Worm (Caenorhabditis elegans) whole organism, young adult: ENCODE measurements around the gene chtl-1.

ENCODE experiments used
- B0019.2 ChIP-seq: fragments of 200-800 bp; sonication (Bioruptor generic); conservative IDR thresholded peaks from 2 replicates; pipeline ENCODE4 v1.3.6; 2022; ENCODE audit warnings: missing genetic modification reagents, missing genetic modification characterization, missing compliant biosample characterization
- B0261.1 ChIP-seq: sonication (generic microtip); optimal IDR thresholded peaks from 2 replicates; lab custom pipeline; 2016; ENCODE audit warnings: mild to moderate bottlenecking, missing genetic modification characterization, moderate library complexity, missing compliant biosample characterization
- C06A6.2 ChIP-seq: fragments of 200-800 bp; sonication (Bioruptor generic); conservative IDR thresholded peaks from 2 replicates; pipeline ENCODE4 v1.3.6; 2022; ENCODE audit warnings: missing genetic modification characterization, missing compliant biosample characterization
- F10E7.11 ChIP-seq: sonication (generic microtip); optimal IDR thresholded peaks from 2 replicates; lab custom pipeline; 2017; ENCODE audit warnings: mild to moderate bottlenecking, missing genetic modification characterization, moderate library complexity, missing compliant biosample characterization
- F37B4.10 ChIP-seq: fragments of 200-800 bp; sonication (Bioruptor generic); IDR thresholded peaks from 2 replicates; pipeline ENCODE4 v1.3.6; 2022; ENCODE audit warnings: missing genetic modification characterization, missing compliant biosample characterization
- F39B2.1 ChIP-seq: fragments of 200-800 bp; sonication (Bioruptor generic); IDR thresholded peaks from 2 replicates; pipeline ENCODE4 v1.3.6; 2022; ENCODE audit warnings: missing genetic modification reagents, missing genetic modification characterization, missing compliant biosample characterization
- F49E8.2 ChIP-seq: sonication (generic microtip); optimal IDR thresholded peaks from 3 replicates; lab custom pipeline; 2017; ENCODE audit warnings: missing genetic modification characterization, mild to moderate bottlenecking, missing compliant biosample characterization, antibody characterized with exemption, moderate library complexity; ENCODE audit not compliant: insufficient read depth
- F55B11.4 ChIP-seq: sonication (generic microtip); optimal IDR thresholded peaks from 2 replicates; lab custom pipeline; 2016; ENCODE audit warnings: missing compliant biosample characterization, missing genetic modification characterization, borderline replicate concordance; ENCODE audit not compliant: insufficient read depth
- K11D2.4 ChIP-seq: fragments of 200-800 bp; sonication (Bioruptor generic); IDR thresholded peaks from 2 replicates; pipeline ENCODE4 v1.3.6; 2022; ENCODE audit warnings: missing genetic modification reagents, missing genetic modification characterization, missing compliant biosample characterization
- K12H6.12 ChIP-seq: fragments of 200-800 bp; sonication (Bioruptor generic); optimal IDR thresholded peaks from 2 replicates; lab custom pipeline; 2018; ENCODE audit warnings: mild to moderate bottlenecking, missing genetic modification characterization, missing compliant biosample characterization
- Y53G8AR.9 ChIP-seq: fragments of 200-800 bp; sonication (Bioruptor generic); conservative IDR thresholded peaks from 2 replicates; pipeline ENCODE4 v1.3.6; 2022; ENCODE audit warnings: missing genetic modification reagents, missing genetic modification characterization, missing compliant biosample characterization
- Y95B8A.8 ChIP-seq: fragments of 200-800 bp; sonication (Bioruptor generic); IDR thresholded peaks from 2 replicates; pipeline ENCODE4 v1.3.6; 2022; ENCODE audit warnings: missing genetic modification reagents, missing genetic modification characterization, missing compliant biosample characterization
- aptf-2 ChIP-seq: fragments of 200-800 bp; sonication (Bioruptor generic); conservative IDR thresholded peaks from 2 replicates; pipeline ENCODE4 v1.3.6; 2022; ENCODE audit warnings: missing genetic modification reagents, missing genetic modification characterization, missing compliant biosample characterization
- attf-6 ChIP-seq: fragments of 200-800 bp; sonication (Bioruptor generic); IDR thresholded peaks from 2 replicates; pipeline ENCODE4 v1.3.6; 2022; ENCODE audit warnings: missing genetic modification reagents, missing genetic modification characterization, missing compliant biosample characterization
- ccch-3 ChIP-seq: fragments of 200-800 bp; sonication (Bioruptor generic); optimal IDR thresholded peaks from 2 replicates; lab custom pipeline; 2018; ENCODE audit warnings: mild to moderate bottlenecking, missing genetic modification characterization, missing compliant biosample characterization
- cebp-1 ChIP-seq, 2 experiments: fragments of 200-800 bp in 1 of 2; sonication (Bioruptor generic) in 1 of 2; sonication (generic microtip) in 1 of 2; IDR thresholded peaks in 1 of 2; optimal IDR thresholded peaks in 1 of 2; 2 replicates each; pipeline versions ENCODE4 v1.3.6 to Lab custom; 2017 to 2022; ENCODE audit warnings: missing compliant biosample characterization in 2 of 2, missing genetic modification characterization in 2 of 2, mild to moderate bottlenecking in 1 of 2, missing genetic modification reagents in 1 of 2, moderate library complexity in 1 of 2
- cebp-2 ChIP-seq: fragments of 200-800 bp; sonication (Bioruptor generic); IDR thresholded peaks from 2 replicates; pipeline ENCODE4 v1.3.6; 2022; ENCODE audit warnings: missing genetic modification characterization, missing compliant biosample characterization
- ceh-100 ChIP-seq: fragments of 200-800 bp; sonication (Bioruptor generic); IDR thresholded peaks from 2 replicates; pipeline ENCODE4 v1.3.6; 2022; ENCODE audit warnings: missing genetic modification reagents, missing genetic modification characterization, missing compliant biosample characterization
- egl-44 ChIP-seq: fragments of 200-800 bp; sonication (Bioruptor generic); IDR thresholded peaks from 2 replicates; pipeline ENCODE4 v1.3.6; 2022; ENCODE audit warnings: missing genetic modification reagents, missing genetic modification characterization, missing compliant biosample characterization
- ets-4 ChIP-seq: fragments of 200-800 bp; sonication (Bioruptor generic); optimal IDR thresholded peaks from 2 replicates; lab custom pipeline; 2018; ENCODE audit warnings: mild to moderate bottlenecking, missing genetic modification characterization, missing compliant biosample characterization
- hlh-12 ChIP-seq: sonication (generic microtip); optimal IDR thresholded peaks from 2 replicates; lab custom pipeline; 2016; ENCODE audit warnings: missing genetic modification characterization, missing compliant biosample characterization
- let-607 ChIP-seq, 2 experiments: fragments of 200-800 bp in 1 of 2; sonication (Bioruptor generic) in 1 of 2; sonication (generic microtip) in 1 of 2; optimal IDR thresholded peaks; 2 replicates each; lab custom pipeline; 2016 to 2018; ENCODE audit warnings: mild to moderate bottlenecking in 2 of 2, missing compliant biosample characterization in 2 of 2, missing genetic modification characterization in 2 of 2, moderate library complexity in 2 of 2, missing genotype in 1 of 2
- lir-1 ChIP-seq: fragments of 200-800 bp; sonication (Bioruptor generic); conservative IDR thresholded peaks from 2 replicates; pipeline ENCODE4 v1.3.6; 2022; ENCODE audit warnings: missing genetic modification reagents, missing genetic modification characterization, missing compliant biosample characterization
- lsl-1 ChIP-seq: fragments of 200-800 bp; sonication (Bioruptor generic); optimal IDR thresholded peaks from 2 replicates; lab custom pipeline; 2018; ENCODE audit warnings: mild to moderate bottlenecking, missing genetic modification characterization, moderate library complexity, missing compliant biosample characterization
- lsy-27 ChIP-seq: sonication (generic microtip); optimal IDR thresholded peaks from 2 replicates; lab custom pipeline; 2017; ENCODE audit warnings: missing genetic modification characterization, mild to moderate bottlenecking, missing compliant biosample characterization, antibody characterized with exemption, missing genotype, borderline replicate concordance; ENCODE audit not compliant: insufficient read depth
- mel-28 ChIP-seq: sonication (generic microtip); optimal IDR thresholded peaks from 2 replicates; lab custom pipeline; 2016; ENCODE audit warnings: borderline replicate concordance, mild to moderate bottlenecking, missing genetic modification characterization, missing compliant biosample characterization
- nfya-2 ChIP-seq: fragments of 200-800 bp; sonication (Bioruptor generic); IDR thresholded peaks from 2 replicates; pipeline ENCODE4 v1.3.6; 2022; ENCODE audit warnings: missing genetic modification reagents, missing genetic modification characterization, missing compliant biosample characterization
- nfyb-1 ChIP-seq: fragments of 200-800 bp; sonication (Bioruptor generic); IDR thresholded peaks from 2 replicates; pipeline ENCODE4 v1.3.6; 2022; ENCODE audit warnings: missing genetic modification reagents, missing genetic modification characterization, missing compliant biosample characterization
- nhr-179 ChIP-seq: sonication (generic microtip); optimal IDR thresholded peaks from 2 replicates; lab custom pipeline; 2016; ENCODE audit warnings: mild to moderate bottlenecking, missing genetic modification characterization, missing compliant biosample characterization
- nhr-80 ChIP-seq: sonication (generic microtip); optimal IDR thresholded peaks from 2 replicates; lab custom pipeline; 2016; ENCODE audit warnings: missing genetic modification characterization, missing compliant biosample characterization
- pbrm-1 ChIP-seq: fragments of 200-800 bp; sonication (Bioruptor generic); IDR thresholded peaks from 2 replicates; pipeline ENCODE4 v1.3.6; 2022; ENCODE audit warnings: missing genetic modification reagents, missing genetic modification characterization, missing compliant biosample characterization
- pha-4 ChIP-seq: fragments of 150-350 bp; sonication (generic microtip); optimal IDR thresholded peaks from 2 replicates; lab custom pipeline; 2014; ENCODE audit warnings: missing biosample characterization, missing genetic modification reagents, missing genetic modification characterization
- rcor-1 ChIP-seq: fragments of 200-800 bp; sonication (Bioruptor generic); IDR thresholded peaks from 2 replicates; pipeline ENCODE4 v1.3.6; 2022; ENCODE audit warnings: missing genetic modification reagents, missing genetic modification characterization, missing compliant biosample characterization
- rpc-1 ChIP-seq, 2 experiments: fragments of 150-350 bp in 1 of 2; sonication (generic microtip) in 1 of 2; optimal IDR thresholded peaks; 2 replicates each; lab custom pipeline; 2014 to 2018; ENCODE audit warnings: missing biosample characterization in 1 of 2, missing genetic modification characterization in 1 of 2, missing genetic modification reagents in 1 of 2, missing genotype in 1 of 2
- sdz-38 ChIP-seq: sonication (generic microtip); optimal IDR thresholded peaks from 2 replicates; lab custom pipeline; 2016; ENCODE audit warnings: missing genotype, missing genetic modification characterization, missing compliant biosample characterization
- sptf-2 ChIP-seq: fragments of 200-800 bp; sonication (Bioruptor generic); optimal IDR thresholded peaks from 2 replicates; lab custom pipeline; 2018; ENCODE audit warnings: mild to moderate bottlenecking, missing genetic modification characterization, missing compliant biosample characterization
- tbp1 ChIP-seq: fragments of 200-800 bp; sonication (Bioruptor generic); optimal IDR thresholded peaks from 2 replicates; lab custom pipeline; 2018; ENCODE audit warnings: mild to moderate bottlenecking, missing genetic modification characterization, missing compliant biosample characterization
- tlf-1 ChIP-seq: fragments of 200-800 bp; sonication (Bioruptor generic); optimal IDR thresholded peaks from 2 replicates; lab custom pipeline; 2018; ENCODE audit warnings: mild to moderate bottlenecking, missing genetic modification characterization, missing compliant biosample characterization
- xnd-1 ChIP-seq: sonication (generic microtip); optimal IDR thresholded peaks from 2 replicates; lab custom pipeline; 2016; ENCODE audit warnings: missing genotype, missing genetic modification reagents, missing genetic modification characterization, missing compliant biosample characterization
- ztf-18 ChIP-seq: sonication (generic microtip); optimal IDR thresholded peaks from 2 replicates; lab custom pipeline; 2016; ENCODE audit warnings: missing genotype, mild to moderate bottlenecking, missing genetic modification characterization, missing compliant biosample characterization
- ztf-22 ChIP-seq: fragments of 200-800 bp; sonication (Bioruptor generic); optimal IDR thresholded peaks from 2 replicates; lab custom pipeline; 2018; ENCODE audit warnings: mild to moderate bottlenecking, missing genetic modification characterization, moderate library complexity, missing compliant biosample characterization
- ztf-28 ChIP-seq: fragments of 200-800 bp; sonication (Bioruptor generic); IDR thresholded peaks from 2 replicates; pipeline ENCODE4 v1.3.6; 2022; ENCODE audit warnings: missing genetic modification reagents, missing genetic modification characterization, missing compliant biosample characterization
- ztf-6 ChIP-seq: fragments of 200-800 bp; sonication (Bioruptor generic); IDR thresholded peaks from 2 replicates; pipeline ENCODE4 v1.3.6; 2022; ENCODE audit warnings: missing genetic modification reagents, missing genetic modification characterization, missing compliant biosample characterization

chtl-1 gene

ce11 chrX:5346303-5346702, 17.8 kb downstream of the chtl-1 start:
- TF ChIP-seq F39B2.1 (GFP tag; lab: Robert Waterston, UW), result no peak
- peak; percentile 66 to 85 for TF ChIP-seq let-607 (tag; optimal IDR thresholded peaks at IDR 0.05; lab: Kevin White, UChicago)
- no peak for TF ChIP-seq rpc-1 (optimal IDR thresholded peaks at IDR 0.05; lab: Kevin White, UChicago)
- TF ChIP-seq rpc-1 (tag; optimal IDR thresholded peaks at IDR 0.05; lab: Kevin White, UChicago), result no peak
- TF ChIP-seq pha-4 (tag; lab: Kevin White, UChicago), result no peak
- TF ChIP-seq lsl-1 (GFP tag; lab: Kevin White, UChicago), result no peak
- TF ChIP-seq aptf-2 (GFP tag; lab: Robert Waterston, UW), result no peak
- TF ChIP-seq F49E8.2 (tag; lab: Kevin White, UChicago), result no peak
- no peak for TF ChIP-seq hlh-12 (tag; lab: Kevin White, UChicago)
- TF ChIP-seq nhr-80 (tag; lab: Kevin White, UChicago), result peak; percentile 91
- peak; percentile 14 for TF ChIP-seq ztf-22 (GFP tag; lab: Kevin White, UChicago)

- TF ChIP-seq nfyb-1 (no peak), ets-4 (GFP tag; lab: Kevin White, UChicago) (no peak), hlh-12 (tag; lab: Kevin White, UChicago) (no peak), F55B11.4 (no peak), sdz-38 (no peak), B0019.2 (GFP tag; lab: Robert Waterston, UW) (no peak), Y53G8AR.9 (GFP tag; lab: Robert Waterston, UW) (no peak), Y95B8A.8 (GFP tag; lab: Robert Waterston, UW) (no peak), ztf-22 (GFP tag; lab: Kevin White, UChicago) (no peak), nfya-2 (GFP tag; lab: Robert Waterston, UW) (no peak), rpc-1 (optimal IDR thresholded peaks at IDR 0.05; lab: Kevin White, UChicago) (no peak), rpc-1 (tag; optimal IDR thresholded peaks at IDR 0.05; lab: Kevin White, UChicago) (no peak), F39B2.1 (GFP tag; lab: Robert Waterston, UW) (no peak), ztf-18 (tag; lab: Kevin White, UChicago) (no peak), K12H6.12 (no peak), mel-28 (no peak), ccch-3 (GFP tag; lab: Kevin White, UChicago) (no peak), tlf-1 (GFP tag; lab: Kevin White, UChicago) (no peak), K11D2.4 (no peak), nhr-179 (tag; lab: Kevin White, UChicago) (no peak), sptf-2 (GFP tag; lab: Kevin White, UChicago) (no peak)
Measured at ce11 chrX:5344287-5344686, 19.8 kb downstream of the chtl-1 start, which contains the start of gene C26B9.1. Gene C26B9.1, plus strand, starts transcription at chrX:5344587.

ce11 chrX:5342007-5342406, 22.1 kb downstream of the chtl-1 start, which contains the start of gene C26B9.7:
Gene C26B9.7, plus strand, starts transcription at chrX:5342307.
- TF ChIP-seq F37B4.10, result no peak
- no peak for TF ChIP-seq attf-6
- no peak for TF ChIP-seq xnd-1 (tag; lab: Kevin White, UChicago)
- TF ChIP-seq lsy-27 (tag; lab: Kevin White, UChicago), result no peak
- TF ChIP-seq B0261.1 (tag; lab: Kevin White, UChicago), result no peak
- no peak for TF ChIP-seq sdz-38
- TF ChIP-seq F10E7.11 (tag; lab: Kevin White, UChicago), result no peak
- TF ChIP-seq K11D2.4, result no peak
- no peak for TF ChIP-seq C06A6.2 (GFP tag; lab: Robert Waterston, UW)

ce11 chrX:5339889-5340288, 24.2 kb downstream of the chtl-1 start, which contains the start of gene C26B9.2:
Gene C26B9.2, plus strand, starts transcription at chrX:5340189.
- TF ChIP-seq ztf-6 (GFP tag; lab: Robert Waterston, UW) (no peak), rcor-1 (no peak), tbp1 (no peak), cebp-2 (GFP tag; lab: Robert Waterston, UW) (no peak), let-607 (tag; optimal IDR thresholded peaks at IDR 0.05; lab: Kevin White, UChicago) (no peak), ztf-28 (no peak), lir-1 (GFP tag; lab: Robert Waterston, UW) (no peak), ceh-100 (no peak), cebp-1 (GFP tag; IDR thresholded peaks at IDR 0.05; lab: Robert Waterston, UW) (no peak), cebp-1 (tag; optimal IDR thresholded peaks at IDR 0.05; lab: Kevin White, UChicago) (no peak), pbrm-1 (no peak), K11D2.4 (no peak), egl-44 (GFP tag; lab: Robert Waterston, UW) (no peak), ztf-18 (tag; lab: Kevin White, UChicago) (no peak), ccch-3 (GFP tag; lab: Kevin White, UChicago) (no peak)
